Worm (Caenorhabditis elegans): ENCODE measurements around the gene rfc-4.
"Not testable (repeated sequence)": the region's sequence is repeated elsewhere in the genome, so short reads cannot be mapped to it uniquely, and the experiment has no call there.

The rfc-4 gene

DNA sequence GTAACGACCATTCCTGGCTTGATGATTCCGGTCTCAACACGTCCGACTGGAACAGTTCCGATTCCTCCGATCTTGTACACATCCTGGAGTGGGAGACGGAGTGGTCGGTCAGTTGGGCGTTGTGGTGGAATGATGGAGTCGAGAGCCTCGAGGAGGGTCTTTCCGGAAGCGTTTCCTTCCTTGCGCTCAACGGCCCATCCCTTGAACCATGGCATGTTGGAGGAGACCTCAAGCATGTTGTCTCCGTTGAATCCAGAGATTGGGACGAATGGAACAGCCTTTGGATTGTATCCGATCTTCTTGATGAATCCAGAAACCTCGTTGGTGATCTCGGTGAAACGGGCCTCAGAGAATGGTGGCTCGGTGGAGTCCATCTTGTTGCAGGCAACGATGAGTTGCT lies 1.3 kb upstream of the rfc-4 start:
- TF ChIP-seq scrt-1 (GFP tag; IDR thresholded peaks at IDR 0.05), result no peak
- no peak for TF ChIP-seq tra-4 (tag; optimal IDR thresholded peaks at IDR 0.05)
- no peak for TF ChIP-seq flt-1 (GFP tag; IDR thresholded peaks at IDR 0.05)
- no peak for TF ChIP-seq B0310.2 (tag; optimal IDR thresholded peaks at IDR 0.05)
- no peak for TF ChIP-seq aly-1 (tag; optimal IDR thresholded peaks at IDR 0.05)
- TF ChIP-seq ceh-36 (tag; optimal IDR thresholded peaks at IDR 0.05), result no peak
- TF ChIP-seq ets-7 (tag; optimal IDR thresholded peaks at IDR 0.05), result no peak
- TF ChIP-seq sea-1 (GFP tag; conservative IDR thresholded peaks at IDR 0.05), result no peak
- no peak for TF ChIP-seq tbx-37 (GFP tag; conservative IDR thresholded peaks at IDR 0.05)
- no peak for TF ChIP-seq hnd-1 (tag; optimal IDR thresholded peaks at IDR 0.05)
- TF ChIP-seq tbx-11 (GFP tag; IDR thresholded peaks at IDR 0.05), result no peak
- TF ChIP-seq ceh-13 (GFP tag; optimal IDR thresholded peaks at IDR 0.05), result no peak
- no peak for TF ChIP-seq F13C5.2 (tag; optimal IDR thresholded peaks at IDR 0.05)
- TF ChIP-seq hmbx-1 (tag; optimal IDR thresholded peaks at IDR 0.05), result no peak
- no peak for TF ChIP-seq ama-1 (optimal IDR thresholded peaks at IDR 0.05)
- TF ChIP-seq pes-1 (GFP tag; IDR thresholded peaks at IDR 0.05), result no peak
- TF ChIP-seq hmg-4 (GFP tag; optimal IDR thresholded peaks at IDR 0.05), result no peak

DNA sequence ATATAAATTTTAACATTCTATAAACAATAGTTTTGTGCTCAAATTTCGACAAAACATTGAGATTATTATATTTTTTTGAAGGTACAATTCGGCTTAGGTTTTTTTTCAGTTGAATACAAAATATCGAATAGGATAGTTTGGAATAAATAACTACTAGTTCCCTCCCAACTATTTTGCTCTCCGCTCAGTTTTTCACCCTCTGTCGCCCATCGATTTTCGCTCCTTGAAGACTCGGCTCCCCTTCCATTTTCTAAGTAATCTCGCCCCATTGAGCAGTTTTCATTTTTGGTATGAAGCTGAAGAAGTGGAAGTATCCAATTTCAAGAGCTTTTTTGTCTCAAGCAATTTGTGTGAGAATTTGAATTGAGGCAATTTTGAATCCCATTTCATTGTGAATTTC lies 1.6 kb downstream of the rfc-4 start, which contains the start of gene F31E3.2:
TSS of gene F31E3.2 (plus strand) at position 301 of the 400 bp plus-strand sequence.
- TF ChIP-seq ceh-13 (GFP tag; optimal IDR thresholded peaks at IDR 0.05) (no peak), hmbx-1 (tag; optimal IDR thresholded peaks at IDR 0.05) (no peak), ama-1 (optimal IDR thresholded peaks at IDR 0.05) (no peak), pes-1 (GFP tag; IDR thresholded peaks at IDR 0.05) (no peak), aly-1 (tag; optimal IDR thresholded peaks at IDR 0.05) (no peak), scrt-1 (GFP tag; IDR thresholded peaks at IDR 0.05) (no peak), tbx-11 (GFP tag; IDR thresholded peaks at IDR 0.05) (no peak), ceh-36 (tag; optimal IDR thresholded peaks at IDR 0.05) (no peak), hnd-1 (tag; optimal IDR thresholded peaks at IDR 0.05) (no peak), ets-7 (tag; optimal IDR thresholded peaks at IDR 0.05) (no peak), B0310.2 (tag; optimal IDR thresholded peaks at IDR 0.05) (no peak), F13C5.2 (tag; optimal IDR thresholded peaks at IDR 0.05) (no peak), flt-1 (GFP tag; IDR thresholded peaks at IDR 0.05) (no peak), sea-1 (GFP tag; conservative IDR thresholded peaks at IDR 0.05) (no peak)

DNA sequence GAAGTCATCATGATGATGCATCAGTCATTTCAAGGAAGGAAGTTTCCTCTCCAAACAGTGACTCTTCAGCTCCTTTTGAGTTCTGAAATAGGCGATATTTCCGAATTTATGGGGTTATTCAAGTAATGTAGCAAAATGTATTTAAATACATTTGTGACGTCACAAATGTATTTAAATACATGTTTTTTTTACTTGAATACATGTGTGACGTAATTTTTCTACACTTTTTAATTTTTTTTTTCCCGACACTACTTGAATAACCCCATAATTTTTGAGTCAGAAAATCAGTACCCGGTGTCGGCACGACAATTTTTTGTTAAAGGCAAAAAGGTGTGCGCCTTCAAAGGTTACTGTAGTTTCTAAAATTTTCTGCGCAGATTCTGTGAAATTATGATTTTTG lies 2.9 kb downstream of the rfc-4 start:
- no peak for TF ChIP-seq tbx-37 (GFP tag; conservative IDR thresholded peaks at IDR 0.05)
- TF ChIP-seq pes-1 (GFP tag; IDR thresholded peaks at IDR 0.05), result no peak
- TF ChIP-seq ama-1 (optimal IDR thresholded peaks at IDR 0.05), result no peak
- TF ChIP-seq tra-4 (tag; optimal IDR thresholded peaks at IDR 0.05), result no peak
- TF ChIP-seq sea-1 (GFP tag; conservative IDR thresholded peaks at IDR 0.05), result no peak
- no peak for TF ChIP-seq ets-7 (tag; optimal IDR thresholded peaks at IDR 0.05)
- no peak for TF ChIP-seq ceh-36 (tag; optimal IDR thresholded peaks at IDR 0.05)
- no peak for TF ChIP-seq hmg-4 (GFP tag; optimal IDR thresholded peaks at IDR 0.05)
- no peak for TF ChIP-seq hmbx-1 (tag; optimal IDR thresholded peaks at IDR 0.05)
- TF ChIP-seq B0310.2 (tag; optimal IDR thresholded peaks at IDR 0.05), result no peak
- no peak for TF ChIP-seq aly-1 (tag; optimal IDR thresholded peaks at IDR 0.05)
- TF ChIP-seq scrt-1 (GFP tag; IDR thresholded peaks at IDR 0.05), result no peak
- no peak for TF ChIP-seq ceh-13 (GFP tag; optimal IDR thresholded peaks at IDR 0.05)
- TF ChIP-seq flt-1 (GFP tag; IDR thresholded peaks at IDR 0.05), result no peak
- TF ChIP-seq F13C5.2 (tag; optimal IDR thresholded peaks at IDR 0.05), result no peak
- TF ChIP-seq hnd-1 (tag; optimal IDR thresholded peaks at IDR 0.05), result no peak
- TF ChIP-seq tbx-11 (GFP tag; IDR thresholded peaks at IDR 0.05), result no peak

DNA sequence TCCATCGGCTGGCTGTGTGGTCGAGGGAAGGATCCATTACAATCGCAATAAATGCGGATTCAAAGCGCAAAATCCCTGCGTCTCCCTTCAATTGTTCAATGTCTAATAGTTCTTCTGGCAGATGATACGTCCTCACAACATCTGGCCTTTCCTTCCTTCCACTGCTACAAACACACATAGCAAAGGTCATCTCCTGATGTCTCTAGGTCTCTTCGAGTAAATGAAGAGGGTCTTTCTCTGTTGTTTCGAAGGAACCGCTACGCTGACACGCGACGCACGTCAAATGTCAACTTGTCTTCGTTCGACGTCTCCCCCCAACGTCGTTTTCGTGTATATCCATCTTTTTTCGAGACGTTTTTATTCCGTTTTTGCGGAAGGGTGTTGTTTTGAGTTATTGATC lies 6.8 kb downstream of the rfc-4 start:
- TF ChIP-seq sea-1 (GFP tag; conservative IDR thresholded peaks at IDR 0.05) (no peak), aly-1 (tag; optimal IDR thresholded peaks at IDR 0.05) (no peak), hmbx-1 (tag; optimal IDR thresholded peaks at IDR 0.05) (no peak), scrt-1 (GFP tag; IDR thresholded peaks at IDR 0.05) (0 out of 2 replicates have a peak, but pooled peaks have one; percentile 7), flt-1 (GFP tag; IDR thresholded peaks at IDR 0.05) (no peak; the same call in 1 of the 2 replicates), tbx-11 (GFP tag; IDR thresholded peaks at IDR 0.05) (no peak), tbx-37 (GFP tag; conservative IDR thresholded peaks at IDR 0.05) (no peak), hmg-4 (GFP tag; optimal IDR thresholded peaks at IDR 0.05) (peak; percentile 80), ama-1 (optimal IDR thresholded peaks at IDR 0.05) (no peak), ets-7 (tag; optimal IDR thresholded peaks at IDR 0.05) (no peak), ceh-13 (GFP tag; optimal IDR thresholded peaks at IDR 0.05) (no peak), hnd-1 (tag; optimal IDR thresholded peaks at IDR 0.05) (no peak), tra-4 (tag; optimal IDR thresholded peaks at IDR 0.05) (no peak), B0310.2 (tag; optimal IDR thresholded peaks at IDR 0.05) (no peak), F13C5.2 (tag; optimal IDR thresholded peaks at IDR 0.05) (no peak)

DNA sequence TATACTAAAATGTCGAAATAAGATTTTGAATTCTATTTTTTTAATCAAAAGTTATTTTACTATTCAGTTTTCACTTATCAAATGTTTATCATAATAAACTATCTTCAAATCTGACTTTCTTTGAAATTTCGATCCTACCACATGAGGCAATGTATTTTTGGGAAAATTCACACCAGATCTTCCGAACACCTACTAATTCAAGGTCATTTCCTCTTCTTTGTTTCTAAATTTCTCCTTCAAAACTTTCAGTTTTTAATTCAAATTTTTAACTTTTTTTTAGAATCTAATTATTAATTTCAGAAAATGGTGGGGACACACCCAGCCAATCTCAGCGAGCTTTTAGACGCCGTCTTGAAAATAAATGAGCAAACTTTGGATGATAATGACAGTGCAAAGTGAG lies 7.5 kb downstream of the rfc-4 start, which contains the start of gene ceh-20:
TSS of gene ceh-20 (plus strand) at position 301 of the 400 bp plus-strand sequence.
- TF ChIP-seq tbx-11 (GFP tag; IDR thresholded peaks at IDR 0.05) (no peak), tbx-37 (GFP tag; conservative IDR thresholded peaks at IDR 0.05) (no peak), tra-4 (tag; optimal IDR thresholded peaks at IDR 0.05) (no peak), hnd-1 (tag; optimal IDR thresholded peaks at IDR 0.05) (no peak), ceh-13 (GFP tag; optimal IDR thresholded peaks at IDR 0.05) (no peak), ama-1 (optimal IDR thresholded peaks at IDR 0.05) (no peak), pes-1 (GFP tag; IDR thresholded peaks at IDR 0.05) (no peak), aly-1 (tag; optimal IDR thresholded peaks at IDR 0.05) (no peak), ets-7 (tag; optimal IDR thresholded peaks at IDR 0.05) (no peak), F13C5.2 (tag; optimal IDR thresholded peaks at IDR 0.05) (no peak), sea-1 (GFP tag; conservative IDR thresholded peaks at IDR 0.05) (no peak), ceh-36 (tag; optimal IDR thresholded peaks at IDR 0.05) (no peak), flt-1 (GFP tag; IDR thresholded peaks at IDR 0.05) (no peak), hmbx-1 (tag; optimal IDR thresholded peaks at IDR 0.05) (no peak), hmg-4 (GFP tag; optimal IDR thresholded peaks at IDR 0.05) (no peak), scrt-1 (GFP tag; IDR thresholded peaks at IDR 0.05) (no peak)

DNA sequence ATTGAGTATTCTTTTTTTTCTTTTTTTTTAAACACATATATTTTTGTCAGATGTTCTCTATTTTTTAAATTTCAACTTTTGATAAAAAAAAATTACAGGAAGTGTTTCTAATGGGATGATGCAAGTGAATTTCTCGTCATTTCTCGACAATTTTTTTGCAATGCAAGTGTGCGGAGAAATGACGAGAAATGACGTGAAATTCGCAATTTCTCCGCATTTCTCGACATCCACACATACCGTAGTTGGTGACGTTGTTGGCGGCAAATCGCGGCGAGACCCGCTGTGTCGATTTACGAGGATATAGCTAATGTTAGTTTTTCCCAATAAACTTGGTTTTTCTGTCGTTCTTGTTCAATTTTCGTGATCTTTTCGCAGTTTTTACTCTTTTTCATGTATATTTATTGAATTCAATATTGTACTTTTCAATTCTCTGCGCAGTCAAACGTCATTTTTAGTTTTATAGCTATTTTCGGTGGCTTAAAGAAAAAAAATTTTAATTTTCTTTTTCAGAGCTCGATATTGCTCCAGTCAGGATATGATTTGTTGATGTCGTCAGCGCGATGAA lies 10.0 kb downstream of the rfc-4 start, which contains the start of gene F31E3.6:
TSS of gene F31E3.6 (plus strand) at position 93 of the 565 bp plus-strand sequence.
- TF ChIP-seq tbx-37 (GFP tag; conservative IDR thresholded peaks at IDR 0.05); pes-1 (GFP tag; IDR thresholded peaks at IDR 0.05); hmbx-1 (tag; optimal IDR thresholded peaks at IDR 0.05): not testable (repeated sequence)

DNA sequence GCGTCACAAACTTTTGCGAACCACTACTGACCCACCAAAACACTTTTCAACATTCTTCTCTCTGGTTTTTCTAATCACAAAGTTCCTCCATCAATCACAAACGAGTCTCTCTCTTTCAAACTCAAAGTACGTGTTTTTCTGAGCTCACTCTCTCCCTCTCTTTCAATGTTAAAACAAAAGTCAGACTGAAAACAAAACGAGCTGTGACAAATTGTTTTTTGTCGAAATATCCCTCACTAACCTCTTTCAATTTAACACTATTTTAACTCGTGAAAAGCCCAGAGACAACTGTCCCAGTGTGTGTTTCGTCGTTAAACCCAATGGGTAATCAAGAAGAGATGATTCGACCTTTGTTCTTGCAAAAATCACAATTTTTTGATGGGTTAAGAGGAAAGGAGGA lies 16.0 kb downstream of the rfc-4 start:
- no peak for TF ChIP-seq ceh-13 (GFP tag; optimal IDR thresholded peaks at IDR 0.05)

Measured in whole organism, early embryonic.